Fruit fly (Drosophila melanogaster) whole organism, prepupa: Measurements from ENCODE around the gene Meltrin.
A peak's percentile ranks its signal among the peaks of the same experiment; 100 is the strongest.

Experiments used
- Blimp-1 ChIP-seq: fragments of 200-800 bp; sonication (Bioruptor generic); optimal IDR thresholded peaks from 3 replicates; lab custom pipeline; 2017; ENCODE audit warnings: missing biosample characterization, missing genetic modification characterization, mild to moderate bottlenecking, moderate library complexity, missing genetic modification reagents
- CG10631 ChIP-seq: fragments of 200-800 bp; sonication (Bioruptor generic); optimal IDR thresholded peaks from 2 replicates; lab custom pipeline; 2016; ENCODE audit warnings: missing biosample characterization, missing genetic modification characterization
- CG10669 ChIP-seq: fragments of 200-800 bp; sonication (Bioruptor generic); optimal IDR thresholded peaks from 3 replicates; lab custom pipeline; 2018; ENCODE audit warnings: missing biosample characterization, mild to moderate bottlenecking, missing genetic modification characterization, moderate library complexity
- CG11294 ChIP-seq: fragments of 200-800 bp; sonication (Bioruptor generic); IDR thresholded peaks from 2 replicates; pipeline ENCODE4 v1.3.6; 2022; ENCODE audit warnings: missing biosample characterization, missing genetic modification characterization
- CG15336 ChIP-seq: fragments of 200-800 bp; sonication (Bioruptor generic); IDR thresholded peaks from 2 replicates; pipeline ENCODE4 v1.3.6; 2022; ENCODE audit warnings: missing biosample characterization, missing genetic modification characterization
- CG1621 ChIP-seq: fragments of 200-800 bp; sonication (Bioruptor generic); optimal IDR thresholded peaks from 3 replicates; lab custom pipeline; 2018; ENCODE audit warnings: missing biosample characterization, mild to moderate bottlenecking, missing genetic modification characterization
- CG16779 ChIP-seq: fragments of 200-800 bp; sonication (Bioruptor generic); optimal IDR thresholded peaks from 3 replicates; lab custom pipeline; 2017; ENCODE audit warnings: missing biosample characterization, mild to moderate bottlenecking, missing genetic modification characterization
- CG3032 ChIP-seq: fragments of 200-800 bp; optimal IDR thresholded peaks from 2 replicates; lab custom pipeline; 2019; ENCODE audit warnings: missing biosample characterization, mild to moderate bottlenecking, missing genetic modification characterization, moderate library complexity
- CG31627 ChIP-seq: fragments of 200-800 bp; sonication (Bioruptor generic); optimal IDR thresholded peaks from 3 replicates; lab custom pipeline; 2016; ENCODE audit warnings: missing biosample characterization, missing genetic modification characterization
- CG32006 ChIP-seq: fragments of 200-800 bp; sonication (Bioruptor generic); optimal IDR thresholded peaks from 3 replicates; lab custom pipeline; 2017; ENCODE audit warnings: missing biosample characterization, mild to moderate bottlenecking, missing genetic modification characterization
- CG34406 ChIP-seq: fragments of 200-800 bp; sonication (Bioruptor generic); optimal IDR thresholded peaks from 3 replicates; lab custom pipeline; 2016; ENCODE audit warnings: missing biosample characterization, missing genetic modification characterization
- CG4318 ChIP-seq: fragments of 200-800 bp; sonication (Bioruptor generic); optimal IDR thresholded peaks from 3 replicates; lab custom pipeline; 2017; ENCODE audit warnings: missing biosample characterization, mild to moderate bottlenecking, missing genetic modification characterization
- CG6163 ChIP-seq: fragments of 200-800 bp; sonication (Bioruptor generic); IDR thresholded peaks from 3 replicates; pipeline ENCODE4 v1.3.6; 2022; ENCODE audit warnings: missing biosample characterization, missing genetic modification characterization
- CG6276 ChIP-seq: fragments of 200-800 bp; sonication (Bioruptor generic); optimal IDR thresholded peaks from 2 replicates; lab custom pipeline; 2017; ENCODE audit warnings: missing biosample characterization, mild to moderate bottlenecking, missing genetic modification characterization
- CG6792 ChIP-seq: fragments of 200-800 bp; sonication (Bioruptor generic); optimal IDR thresholded peaks from 3 replicates; lab custom pipeline; 2016; ENCODE audit warnings: missing biosample characterization, missing genetic modification characterization
- CG6808 ChIP-seq: fragments of 200-800 bp; sonication (Bioruptor generic); optimal IDR thresholded peaks from 3 replicates; lab custom pipeline; 2017; ENCODE audit warnings: missing biosample characterization, missing genetic modification characterization, mild to moderate bottlenecking, moderate library complexity, missing genetic modification reagents
- CG7368 ChIP-seq: fragments of 200-800 bp; sonication (Bioruptor generic); optimal IDR thresholded peaks from 3 replicates; lab custom pipeline; 2016; ENCODE audit warnings: missing biosample characterization, missing genetic modification characterization
- CG8119 ChIP-seq: fragments of 200-800 bp; sonication (Bioruptor generic); IDR thresholded peaks from 3 replicates; pipeline ENCODE4 v1.3.6; 2022; ENCODE audit warnings: missing biosample characterization, missing genetic modification characterization
- CG8632 ChIP-seq: fragments of 200-800 bp; sonication (Bioruptor generic); optimal IDR thresholded peaks from 3 replicates; lab custom pipeline; 2016; ENCODE audit warnings: missing biosample characterization, missing genetic modification characterization
- CG9139 ChIP-seq: fragments of 200-800 bp; sonication (Bioruptor generic); optimal IDR thresholded peaks from 3 replicates; lab custom pipeline; 2017; ENCODE audit warnings: missing biosample characterization, mild to moderate bottlenecking, missing genetic modification characterization
- Eip78C ChIP-seq: fragments of 200-800 bp; sonication (Bioruptor generic); peaks from one replicate; lab custom pipeline; 2016; ENCODE audit warnings: missing biosample characterization, missing genetic modification characterization
- Eip93F ChIP-seq: fragments of 200-800 bp; sonication (Bioruptor generic); optimal IDR thresholded peaks from 2 replicates; lab custom pipeline; 2016; ENCODE audit warnings: missing biosample characterization, mild to moderate bottlenecking, missing genetic modification characterization
- Ets96B ChIP-seq: fragments of 200-800 bp; optimal IDR thresholded peaks from 2 replicates; lab custom pipeline; 2019; ENCODE audit warnings: missing biosample characterization, mild to moderate bottlenecking, missing genetic modification characterization, moderate library complexity
- Gug ChIP-seq: fragments of 200-800 bp; sonication (Bioruptor generic); IDR thresholded peaks from 2 replicates; pipeline ENCODE4 v1.3.6; 2022; ENCODE audit warnings: missing biosample characterization, missing genetic modification characterization
- Hr39 ChIP-seq: fragments of 200-800 bp; sonication (Bioruptor generic); optimal IDR thresholded peaks from 2 replicates; lab custom pipeline; 2016; ENCODE audit warnings: missing biosample characterization, missing genetic modification characterization
- Lpt ChIP-seq: fragments of 200-800 bp; sonication (Bioruptor generic); optimal IDR thresholded peaks from 3 replicates; lab custom pipeline; 2016; ENCODE audit warnings: missing biosample characterization, missing genetic modification characterization
- Met ChIP-seq: fragments of 200-800 bp; sonication (Bioruptor generic); optimal IDR thresholded peaks from 3 replicates; lab custom pipeline; 2016; ENCODE audit warnings: missing biosample characterization, missing genetic modification characterization
- OdsH ChIP-seq: fragments of 200-800 bp; sonication (Bioruptor generic); optimal IDR thresholded peaks from 3 replicates; lab custom pipeline; 2016; ENCODE audit warnings: missing biosample characterization, missing genetic modification characterization
- Smox ChIP-seq: fragments of 200-800 bp; sonication (Bioruptor generic); optimal IDR thresholded peaks from 3 replicates; lab custom pipeline; 2016; ENCODE audit warnings: missing biosample characterization, missing genetic modification characterization
- Sox102F ChIP-seq: fragments of 200-800 bp; sonication (Bioruptor generic); optimal IDR thresholded peaks from 2 replicates; lab custom pipeline; 2016; ENCODE audit warnings: missing biosample characterization, mild to moderate bottlenecking, missing genetic modification characterization
- Sox14 ChIP-seq: fragments of 200-800 bp; sonication (Bioruptor generic); optimal IDR thresholded peaks from 3 replicates; lab custom pipeline; 2016; ENCODE audit warnings: missing biosample characterization, missing genetic modification characterization
- Sox15 ChIP-seq: fragments of 200-800 bp; sonication (Bioruptor generic); optimal IDR thresholded peaks from 3 replicates; lab custom pipeline; 2016; ENCODE audit warnings: missing biosample characterization, missing genetic modification characterization
- achi ChIP-seq: fragments of 200-800 bp; sonication (Bioruptor generic); optimal IDR thresholded peaks from 3 replicates; lab custom pipeline; 2016; ENCODE audit warnings: missing biosample characterization, missing genetic modification characterization
- acj6 ChIP-seq: fragments of 200-800 bp; sonication (Bioruptor generic); optimal IDR thresholded peaks from 3 replicates; lab custom pipeline; 2016; ENCODE audit warnings: missing biosample characterization, missing genetic modification characterization
- cyc ChIP-seq: fragments of 200-800 bp; sonication (Bioruptor generic); optimal IDR thresholded peaks from 3 replicates; lab custom pipeline; 2016; ENCODE audit warnings: missing biosample characterization, missing genetic modification characterization
- dac ChIP-seq: fragments of 200-800 bp; sonication (Bioruptor generic); optimal IDR thresholded peaks from 2 replicates; lab custom pipeline; 2017; ENCODE audit warnings: missing biosample characterization, mild to moderate bottlenecking, missing genetic modification characterization
- dsx ChIP-seq: fragments of 200-800 bp; optimal IDR thresholded peaks from 3 replicates; lab custom pipeline; 2019; ENCODE audit warnings: missing biosample characterization, mild to moderate bottlenecking, missing genetic modification characterization, moderate library complexity; ENCODE audit not compliant: poor library complexity, severe bottlenecking
- eg ChIP-seq: fragments of 200-800 bp; sonication (Bioruptor generic); IDR thresholded peaks from 3 replicates; pipeline ENCODE4 v1.3.6; 2022; ENCODE audit warnings: missing biosample characterization, missing genetic modification characterization
- fd59A ChIP-seq: fragments of 200-800 bp; sonication (Bioruptor generic); optimal IDR thresholded peaks from 2 replicates; lab custom pipeline; 2017; ENCODE audit warnings: missing biosample characterization, mild to moderate bottlenecking, missing genetic modification characterization, missing genetic modification reagents
- fd85E ChIP-seq: fragments of 200-800 bp; sonication (Bioruptor generic); optimal IDR thresholded peaks from 3 replicates; lab custom pipeline; 2016; ENCODE audit warnings: missing biosample characterization, missing genetic modification characterization
- fkh ChIP-seq: fragments of 200-800 bp; sonication (Bioruptor generic); optimal IDR thresholded peaks from 3 replicates; lab custom pipeline; 2017; ENCODE audit warnings: missing biosample characterization, mild to moderate bottlenecking, missing genetic modification characterization, moderate library complexity
- lz ChIP-seq: fragments of 200-800 bp; sonication (Bioruptor generic); optimal IDR thresholded peaks from 3 replicates; lab custom pipeline; 2016; ENCODE audit warnings: missing biosample characterization, missing genetic modification characterization
- pdm3 ChIP-seq: fragments of 200-800 bp; sonication (Bioruptor generic); optimal IDR thresholded peaks from 3 replicates; lab custom pipeline; 2016; ENCODE audit warnings: missing biosample characterization, missing genetic modification characterization
- spab ChIP-seq: fragments of 200-800 bp; sonication (Bioruptor generic); optimal IDR thresholded peaks from 2 replicates; lab custom pipeline; 2017; ENCODE audit warnings: missing biosample characterization, mild to moderate bottlenecking, missing genetic modification characterization, missing genetic modification reagents
- topi ChIP-seq: fragments of 200-800 bp; sonication (Bioruptor generic); optimal IDR thresholded peaks from 3 replicates; lab custom pipeline; 2016; ENCODE audit warnings: missing biosample characterization, missing genetic modification characterization
- vri ChIP-seq: fragments of 200-800 bp; sonication (Bioruptor generic); optimal IDR thresholded peaks from 3 replicates; lab custom pipeline; 2016; ENCODE audit warnings: missing biosample characterization, mild to moderate bottlenecking, missing genetic modification characterization

Gene Meltrin

DNA sequence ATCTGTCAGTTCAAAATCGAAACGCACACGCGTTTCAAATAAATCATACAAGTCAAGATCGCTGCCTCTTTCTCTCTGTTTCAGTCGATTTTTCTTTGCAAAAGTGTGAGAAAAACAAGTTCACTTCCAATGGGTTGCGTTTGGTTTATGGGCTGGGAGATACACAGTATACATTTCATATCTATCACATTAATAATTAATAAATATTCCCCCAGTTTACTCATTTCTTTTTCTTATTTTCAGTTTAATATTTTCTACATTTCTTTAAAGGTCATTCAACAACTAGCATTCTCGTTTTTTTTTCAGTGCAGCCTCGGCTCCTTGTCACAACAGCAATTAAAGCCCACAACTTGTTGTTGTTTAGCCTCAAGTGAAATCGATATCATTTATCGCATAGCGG, 13.2 kb downstream of the Meltrin start (continued):
- TF ChIP-seq CG32006 (GFP tag; lab: Kevin White, UChicago) (peak; percentile 81), Met (peak; percentile 48), vri (GFP tag; lab: Kevin White, UChicago) (no peak), Sox15 (GFP tag; lab: Kevin White, UChicago) (no peak), acj6 (peak; percentile 48), lz (GFP tag; lab: Kevin White, UChicago) (peak; percentile 52), CG3032 (peak; percentile 31), CG31627 (GFP tag; lab: Kevin White, UChicago) (peak; percentile 11), CG6792 (peak; percentile 31), dsx (peak; percentile 59), CG8119 (GFP tag; lab: Robert Waterston, UW) (peak; percentile 91), eg (peak; percentile 92), CG34406 (GFP tag; lab: Kevin White, UChicago) (peak; percentile 34), CG9139 (peak; percentile 38), CG8632 (GFP tag; lab: Kevin White, UChicago) (peak; percentile 38), Eip93F (GFP tag; lab: Kevin White, UChicago) (no peak), CG1621 (no peak), Blimp-1 (GFP tag; lab: Kevin White, UChicago) (no peak), Hr39 (GFP tag; lab: Kevin White, UChicago) (peak; percentile 14), fd85E (GFP tag; lab: Kevin White, UChicago) (no peak), cyc (peak; percentile 38), Lpt (GFP tag; lab: Kevin White, UChicago) (peak; percentile 78), CG6163 (GFP tag; lab: Robert Waterston, UW) (peak; percentile 88), dac (GFP tag; lab: Kevin White, UChicago) (peak; percentile 48), topi (GFP tag; lab: Kevin White, UChicago) (peak; percentile 68), CG4318 (GFP tag; lab: Kevin White, UChicago) (peak; percentile 51), pdm3 (GFP tag; lab: Kevin White, UChicago) (peak; percentile 71), CG7368 (GFP tag; lab: Kevin White, UChicago) (peak; percentile 14), CG6808 (GFP tag; lab: Kevin White, UChicago) (peak; percentile 41), CG15336 (GFP tag; lab: Robert Waterston, UW) (peak; percentile 93), CG11294 (GFP tag; lab: Robert Waterston, UW) (peak; percentile 56; the same call in 1 of the 2 replicates), Gug (GFP tag; lab: Robert Waterston, UW) (peak; percentile 65), Smox (GFP tag; lab: Kevin White, UChicago) (peak; percentile 42), Sox102F (peak; percentile 43)

dm6 chr3R:14680112-14680665, 16.9 kb downstream of the Meltrin start:
- TF ChIP-seq pdm3 (GFP tag; lab: Kevin White, UChicago) (peak; percentile 33), CG16779 (peak; percentile 41), CG8632 (GFP tag; lab: Kevin White, UChicago) (peak; percentile 38), Blimp-1 (GFP tag; lab: Kevin White, UChicago) (peak; percentile 32), Sox15 (GFP tag; lab: Kevin White, UChicago) (no peak), dsx (no peak), fkh (GFP tag; lab: Kevin White, UChicago) (peak; percentile 63), achi (GFP tag; lab: Kevin White, UChicago) (peak; percentile 38), lz (GFP tag; lab: Kevin White, UChicago) (no peak), CG10669 (GFP tag; lab: Kevin White, UChicago) (peak; percentile 28), fd59A (no peak), Met (peak; percentile 18), CG32006 (GFP tag; lab: Kevin White, UChicago) (peak; percentile 5), Smox (GFP tag; lab: Kevin White, UChicago) (peak; percentile 25), CG6808 (GFP tag; lab: Kevin White, UChicago) (no peak), topi (GFP tag; lab: Kevin White, UChicago) (peak; percentile 30), Sox14 (peak; percentile 31), eg (0 out of 3 replicates have a peak, but pooled peaks have one; percentile 39), CG6163 (GFP tag; lab: Robert Waterston, UW) (no peak; the same call in 2 of the 3 replicates), CG1621 (no peak), CG11294 (GFP tag; lab: Robert Waterston, UW) (no peak), Ets96B (tag; lab: Kevin White, UChicago) (no peak), CG4318 (GFP tag; lab: Kevin White, UChicago) (no peak), acj6 (no peak), CG7368 (GFP tag; lab: Kevin White, UChicago) (no peak), CG15336 (GFP tag; lab: Robert Waterston, UW) (no peak), CG31627 (GFP tag; lab: Kevin White, UChicago) (no peak), CG6276 (GFP tag; lab: Kevin White, UChicago) (no peak), OdsH (no peak), CG34406 (GFP tag; lab: Kevin White, UChicago) (peak; percentile 7), CG10631 (GFP tag; lab: Kevin White, UChicago) (peak; percentile 42), Eip78C (GFP tag; lab: Kevin White, UChicago) (peak; percentile 67), CG9139 (no peak), Sox102F (peak; percentile 53), spab (GFP tag; lab: Kevin White, UChicago) (peak; percentile 26)
